Worm (Caenorhabditis elegans) whole organism, L1 larva: Measurements from ENCODE around the gene srd-15.

ENCODE experiments used
- F16B12.6 ChIP-seq: fragments of 150-350 bp; optimal IDR thresholded peaks from 2 replicates; lab custom pipeline; 2014; ENCODE audit warnings: missing biosample characterization, missing genetic modification characterization
- Y116A8C.19 ChIP-seq: sonication (generic microtip); optimal IDR thresholded peaks from 2 replicates; lab custom pipeline; 2016; ENCODE audit warnings: missing compliant biosample characterization, missing genetic modification characterization, borderline replicate concordance
- alr-1 ChIP-seq: fragments of 200-800 bp; sonication (Bioruptor generic); optimal IDR thresholded peaks from 2 replicates; lab custom pipeline; 2018; ENCODE audit warnings: borderline replicate concordance, mild to moderate bottlenecking, missing genetic modification characterization, missing compliant biosample characterization
- ceh-8 ChIP-seq: fragments of 200-800 bp; sonication (Bioruptor generic); optimal IDR thresholded peaks from 2 replicates; lab custom pipeline; 2018; ENCODE audit warnings: mild to moderate bottlenecking, missing genetic modification characterization, moderate library complexity, missing compliant biosample characterization
- ceh-90 ChIP-seq: sonication (generic microtip); optimal IDR thresholded peaks from 2 replicates; lab custom pipeline; 2016; ENCODE audit warnings: missing genetic modification characterization, missing compliant biosample characterization
- dsc-1 ChIP-seq: sonication (generic microtip); optimal IDR thresholded peaks from 2 replicates; lab custom pipeline; 2016; ENCODE audit warnings: mild to moderate bottlenecking, missing genetic modification characterization, missing compliant biosample characterization
- efl-1 ChIP-seq, 4 experiments: fragments of 150-350 bp; optimal IDR thresholded peaks in 3 of 4; peaks in 1 of 4; 1 replicate in 1 of 4; 2 replicates in 3 of 4; lab custom pipeline; 2014; ENCODE audit warnings: missing biosample characterization in 2 of 4, missing genetic modification characterization in 2 of 4, missing genetic modification reagents in 2 of 4
- egl-13 ChIP-seq: sonication (generic microtip); optimal IDR thresholded peaks from 2 replicates; lab custom pipeline; 2016; ENCODE audit warnings: missing genotype, missing genetic modification reagents, missing genetic modification characterization, missing compliant biosample characterization
- elt-2 ChIP-seq: sonication (generic microtip); optimal IDR thresholded peaks from 2 replicates; lab custom pipeline; 2016; ENCODE audit warnings: missing genetic modification characterization, mild to moderate bottlenecking, inconsistent platforms, missing compliant biosample characterization, missing genetic modification reagents
- fkh-4 ChIP-seq: sonication (generic microtip); optimal IDR thresholded peaks from 2 replicates; lab custom pipeline; 2016; ENCODE audit warnings: missing compliant biosample characterization, missing genetic modification characterization, borderline replicate concordance
- fkh-8 ChIP-seq: sonication (generic microtip); optimal IDR thresholded peaks from 2 replicates; lab custom pipeline; 2016; ENCODE audit warnings: mild to moderate bottlenecking, missing genetic modification characterization, missing compliant biosample characterization
- fos-1 ChIP-seq: fragments of 150-350 bp; optimal IDR thresholded peaks from 2 replicates; lab custom pipeline; 2014; ENCODE audit warnings: missing biosample characterization, missing genetic modification characterization
- grh-1 ChIP-seq: fragments of 200-800 bp; sonication (Bioruptor generic); IDR thresholded peaks from 2 replicates; pipeline ENCODE4 v1.3.6; 2022; ENCODE audit warnings: missing genetic modification reagents, missing genetic modification characterization, missing compliant biosample characterization
- isw-1 ChIP-seq: fragments of 200-800 bp; sonication (Bioruptor generic); IDR thresholded peaks from 2 replicates; pipeline ENCODE4 v1.3.6; 2022; ENCODE audit warnings: missing genetic modification characterization, missing compliant biosample characterization
- jun-1 ChIP-seq: fragments of 150-350 bp; optimal IDR thresholded peaks from 2 replicates; lab custom pipeline; 2014; ENCODE audit warnings: missing biosample characterization, missing genetic modification reagents, missing genetic modification characterization
- lin-14 ChIP-seq: fragments of 200-800 bp; sonication (Bioruptor generic); optimal IDR thresholded peaks from 2 replicates; lab custom pipeline; 2018; ENCODE audit warnings: mild to moderate bottlenecking, missing genetic modification characterization, moderate library complexity, missing compliant biosample characterization
- lin-35 ChIP-seq, 2 experiments: fragments of 150-350 bp; optimal IDR thresholded peaks; 2 replicates each; lab custom pipeline; 2014; ENCODE audit warnings: missing biosample characterization in 2 of 2, missing genetic modification characterization in 2 of 2, missing genetic modification reagents in 2 of 2
- lin-39 ChIP-seq: fragments of 150-350 bp; optimal IDR thresholded peaks from 2 replicates; lab custom pipeline; 2014; ENCODE audit warnings: missing biosample characterization, missing genetic modification reagents, missing genetic modification characterization
- mdl-1 ChIP-seq, 2 experiments: fragments of 150-350 bp; optimal IDR thresholded peaks; 2 replicates each; lab custom pipeline; 2014 to 2017; ENCODE audit warnings: missing biosample characterization in 2 of 2, missing genetic modification characterization in 2 of 2, inconsistent platforms in 1 of 2
- nhr-237 ChIP-seq: fragments of 150-350 bp; optimal IDR thresholded peaks from 2 replicates; lab custom pipeline; 2014; ENCODE audit warnings: missing biosample characterization, missing genetic modification characterization
- nhr-47 ChIP-seq: sonication (generic microtip); optimal IDR thresholded peaks from 2 replicates; lab custom pipeline; 2016; ENCODE audit warnings: mild to moderate bottlenecking, missing genetic modification characterization, moderate library complexity, missing compliant biosample characterization
- nhr-71 ChIP-seq: sonication (generic microtip); optimal IDR thresholded peaks from 2 replicates; lab custom pipeline; 2016; ENCODE audit warnings: mild to moderate bottlenecking, missing genetic modification characterization, moderate library complexity, missing compliant biosample characterization
- nhr-77 ChIP-seq: fragments of 150-350 bp; optimal IDR thresholded peaks from 2 replicates; lab custom pipeline; 2014; ENCODE audit warnings: missing biosample characterization, missing genetic modification characterization
- pqm-1 ChIP-seq: sonication (generic microtip); optimal IDR thresholded peaks from 3 replicates; lab custom pipeline; 2017; ENCODE audit warnings: missing biosample characterization, missing genetic modification characterization
- skn-1 ChIP-seq: fragments of 150-350 bp; optimal IDR thresholded peaks from 2 replicates; lab custom pipeline; 2014; ENCODE audit warnings: missing biosample characterization, missing genetic modification characterization
- sox-4 ChIP-seq: sonication (generic microtip); optimal IDR thresholded peaks from 2 replicates; lab custom pipeline; 2016; ENCODE audit warnings: missing genetic modification characterization, missing compliant biosample characterization
- swsn-7 ChIP-seq: sonication (generic microtip); optimal IDR thresholded peaks from 2 replicates; lab custom pipeline; 2016; ENCODE audit warnings: missing genetic modification characterization, missing compliant biosample characterization
- unc-130 ChIP-seq: fragments of 150-350 bp; optimal IDR thresholded peaks from 2 replicates; lab custom pipeline; 2017; ENCODE audit warnings: missing biosample characterization, missing genetic modification characterization, inconsistent platforms
- unc-30 ChIP-seq: sonication (generic microtip); optimal IDR thresholded peaks from 2 replicates; lab custom pipeline; 2017; ENCODE audit warnings: missing biosample characterization, missing genetic modification characterization
- unc-62 ChIP-seq: fragments of 150-350 bp; optimal IDR thresholded peaks from 2 replicates; lab custom pipeline; 2014; ENCODE audit warnings: missing biosample characterization, missing genetic modification reagents, missing genetic modification characterization
- unc-98 ChIP-seq: fragments of 200-800 bp; sonication (Bioruptor generic); IDR thresholded peaks from 2 replicates; pipeline ENCODE4 v1.3.6; 2022; ENCODE audit warnings: missing genetic modification characterization, missing compliant biosample characterization
- zip-4 ChIP-seq: fragments of 200-800 bp; sonication (Bioruptor generic); optimal IDR thresholded peaks from 2 replicates; lab custom pipeline; 2018; ENCODE audit warnings: mild to moderate bottlenecking, missing genetic modification characterization, moderate library complexity, missing compliant biosample characterization

Gene srd-15

DNA sequence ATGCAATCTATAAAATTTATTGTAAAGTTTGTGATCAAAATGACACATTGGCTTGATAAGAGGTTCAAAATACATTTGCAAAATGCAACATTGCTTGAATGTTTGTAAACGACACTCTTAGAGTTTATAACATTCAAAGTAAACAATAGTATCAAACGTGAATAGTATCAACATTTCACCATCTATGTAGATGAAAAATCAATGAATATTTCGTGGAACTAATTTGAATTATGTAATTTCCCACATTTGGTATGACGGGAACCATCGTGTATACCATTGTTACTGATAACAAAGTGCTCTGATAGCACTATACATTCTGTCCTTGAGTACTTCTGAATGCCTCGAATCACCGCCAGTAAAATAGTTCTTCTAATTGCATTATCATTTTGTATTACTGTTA is 24.4 kb upstream of the srd-15 start, which contains the start of gene galt-1:
Gene galt-1, plus strand, starts transcription at position 318 of the 400 bp plus-strand sequence.
- TF ChIP-seq isw-1 (no peak), elt-2 (tag; lab: Kevin White, UChicago) (peak; percentile 37)

DNA sequence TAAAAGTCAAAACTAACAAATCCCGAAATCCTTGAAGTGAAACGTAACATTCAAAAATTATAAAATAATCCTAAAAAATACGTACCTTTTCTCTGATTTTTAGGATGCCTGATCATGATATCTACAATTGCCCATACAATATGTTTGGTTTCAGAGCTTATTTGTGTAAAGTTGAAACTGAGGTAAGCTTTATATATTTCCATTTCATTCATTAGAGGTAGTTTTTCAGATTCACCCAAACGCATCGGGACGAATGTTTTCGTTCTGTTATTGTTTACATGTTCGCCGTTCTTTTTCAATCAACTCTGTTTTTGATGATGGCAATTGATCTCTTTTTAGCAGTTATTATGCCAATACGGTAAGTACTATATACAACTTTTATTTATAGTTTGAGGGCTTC is 21.9 kb upstream of the srd-15 start:
- TF ChIP-seq mdl-1 (tag; optimal IDR thresholded peaks at IDR 0.05; lab: Kevin White, UChicago) (no peak), fkh-8 (tag; lab: Kevin White, UChicago) (no peak), sox-4 (tag; lab: Kevin White, UChicago) (no peak), fos-1 (tag; lab: Kevin White, UChicago) (no peak), efl-1 (optimal IDR thresholded peaks at IDR 0.05; lab: Kevin White, UChicago) (no peak), efl-1 (GFP tag; optimal IDR thresholded peaks at IDR 0.05 in 1 of 2; lab: Kevin White, UChicago) (peak in 1 of 2 experiments; percentile 89), fkh-4 (tag; lab: Kevin White, UChicago) (no peak), isw-1 (no peak)

DNA sequence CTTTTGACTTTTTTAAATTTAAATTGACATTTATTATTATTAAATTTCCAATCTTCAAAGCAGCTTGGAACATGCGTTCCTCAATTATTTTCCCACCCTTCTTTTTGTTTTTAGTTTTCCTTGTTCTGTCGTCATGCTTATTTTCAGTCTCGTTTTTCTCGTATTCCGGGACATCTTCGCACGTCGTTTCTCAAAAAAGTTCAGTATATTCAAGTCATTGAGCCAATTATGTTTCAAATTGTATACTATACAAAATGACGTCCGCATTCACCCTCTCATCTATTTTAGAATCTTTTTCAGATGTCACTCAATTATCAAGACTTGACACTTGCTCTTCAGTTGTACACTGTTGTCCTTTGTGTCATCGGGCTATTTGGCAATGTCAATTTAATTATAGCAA is 21.2 kb upstream of the srd-15 start, which contains the start of gene srsx-17:
Gene srsx-17, plus strand, starts transcription at position 301 of the 400 bp plus-strand sequence.
- TF ChIP-seq grh-1 (GFP tag; lab: Robert Waterston, UW) = no peak
- no peak for TF ChIP-seq efl-1 (optimal IDR thresholded peaks at IDR 0.05; lab: Kevin White, UChicago)
- TF ChIP-seq efl-1 (GFP tag; optimal IDR thresholded peaks at IDR 0.05 in 1 of 2; lab: Kevin White, UChicago) = peak in 1 of 2 experiments; percentile 18
- TF ChIP-seq jun-1 (tag; lab: Kevin White, UChicago) = no peak
- TF ChIP-seq lin-39 (tag; lab: Kevin White, UChicago) = no peak

DNA sequence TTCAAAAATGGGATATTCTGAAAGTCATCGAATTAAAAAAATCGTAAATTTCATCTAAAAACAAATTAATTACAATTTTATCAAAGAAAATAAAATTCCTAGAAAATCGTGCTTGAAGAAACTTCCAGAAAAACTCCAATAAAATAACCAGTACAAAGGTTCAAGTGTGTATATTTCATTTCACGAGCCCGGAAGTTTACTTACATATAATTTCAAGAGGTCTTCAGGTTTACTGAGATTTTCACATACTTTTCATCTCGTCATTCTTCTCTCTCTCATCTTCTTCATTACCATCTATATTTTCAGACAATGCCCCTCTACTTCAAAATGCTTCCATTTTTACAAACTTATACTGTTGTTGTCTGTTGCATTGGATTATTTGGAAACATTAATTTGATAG is 16.1 kb upstream of the srd-15 start, which contains the start of gene srsx-18:
Gene srsx-18, plus strand, starts transcription at position 301 of the 400 bp plus-strand sequence.
- no peak for TF ChIP-seq efl-1 (optimal IDR thresholded peaks at IDR 0.05; lab: Kevin White, UChicago)
- TF ChIP-seq efl-1 (GFP tag; optimal IDR thresholded peaks at IDR 0.05 in 1 of 2; lab: Kevin White, UChicago) = peak in 1 of 2 experiments; percentile 70
- no peak for TF ChIP-seq pqm-1 (tag; lab: Kevin White, UChicago)
- TF ChIP-seq, all 84 proteins: peak for 1

DNA sequence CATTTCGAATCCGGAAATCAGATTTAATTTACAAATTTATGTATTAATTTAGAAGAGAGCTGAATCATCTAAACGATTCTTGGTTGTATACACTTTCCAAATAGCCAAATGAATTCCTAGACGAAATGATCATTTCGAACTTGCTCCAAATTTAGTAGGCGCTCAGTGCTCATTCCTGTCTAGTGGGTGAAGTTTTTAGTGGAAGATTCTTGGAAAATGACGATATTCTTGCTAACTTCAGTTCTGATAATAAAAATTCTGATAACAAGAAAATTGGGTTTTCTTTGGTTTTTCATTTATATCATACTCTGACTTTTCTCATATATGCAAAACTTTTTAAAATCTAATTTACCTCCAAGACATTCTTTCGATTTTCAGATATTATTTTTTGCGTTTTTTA is 15.6 kb upstream of the srd-15 start:
- TF ChIP-seq nhr-71 (tag; lab: Kevin White, UChicago) = peak; percentile 47
- TF ChIP-seq ceh-90 (tag; lab: Kevin White, UChicago) = no peak
- TF ChIP-seq unc-130 (tag; lab: Kevin White, UChicago) = no peak
- TF ChIP-seq nhr-77 (tag; lab: Kevin White, UChicago) = no peak
- TF ChIP-seq mdl-1 (tag; optimal IDR thresholded peaks at IDR 0.05; lab: Kevin White, UChicago) = no peak
- no peak for TF ChIP-seq lin-14 (GFP tag; lab: Kevin White, UChicago)
- peak; percentile 38 for TF ChIP-seq fkh-8 (tag; lab: Kevin White, UChicago)
- TF ChIP-seq ceh-8 = no peak
- peak; percentile 63 for TF ChIP-seq nhr-47 (tag; lab: Kevin White, UChicago)
- no peak for TF ChIP-seq unc-62
- TF ChIP-seq F16B12.6 (tag; lab: Kevin White, UChicago) = no peak
- peak; percentile 75 for TF ChIP-seq dsc-1 (tag; lab: Kevin White, UChicago)

DNA sequence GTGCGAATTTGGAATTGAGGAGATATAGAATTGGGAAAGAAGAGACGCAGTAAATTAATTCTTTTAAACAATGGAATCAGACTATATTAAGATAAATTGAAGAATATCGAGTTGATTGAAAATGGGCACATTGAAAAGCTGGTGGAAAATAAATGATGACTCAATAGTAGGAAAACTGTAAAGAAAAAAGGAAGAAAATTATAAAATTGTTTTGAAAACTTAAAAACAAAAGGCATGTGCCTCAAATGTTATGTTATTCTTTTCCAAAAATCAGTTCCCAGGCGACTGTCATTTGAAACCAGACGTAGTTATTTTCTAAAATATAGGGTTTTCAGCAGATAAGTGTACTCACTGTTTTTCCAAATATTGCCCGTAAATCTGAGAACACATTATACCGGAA is 13.7 kb upstream of the srd-15 start, which contains the start of gene C04E6.12:
Gene C04E6.12, minus strand, starts transcription at position 101 of the 400 bp plus-strand sequence.
- TF ChIP-seq Y116A8C.19 (no peak), unc-98 (no peak), egl-13 (tag; lab: Kevin White, UChicago) (no peak), nhr-237 (no peak), alr-1 (tag; lab: Kevin White, UChicago) (no peak), swsn-7 (tag; lab: Kevin White, UChicago) (no peak), lin-14 (GFP tag; lab: Kevin White, UChicago) (no peak), unc-30 (tag; lab: Kevin White, UChicago) (no peak), lin-39 (tag; lab: Kevin White, UChicago) (no peak), zip-4 (GFP tag; lab: Kevin White, UChicago) (no peak), fkh-4 (tag; lab: Kevin White, UChicago) (no peak), lin-35 (GFP tag; optimal IDR thresholded peaks at IDR 0.05; lab: Kevin White, UChicago) (no peak), skn-1 (tag; lab: Kevin White, UChicago) (no peak)
